Worm (Caenorhabditis elegans) whole organism, midembryonic: ENCODE data around the gene sre-16.

Experiments used
- T22C8.4 ChIP-seq: fragments of 200-800 bp; sonication (Bioruptor generic); IDR thresholded peaks from 2 replicates; pipeline ENCODE4 v1.3.6; 2022; ENCODE audit warnings: missing genetic modification characterization, missing compliant biosample characterization
- ref-1 ChIP-seq: fragments of 200-800 bp; sonication (Bioruptor generic); conservative IDR thresholded peaks from 2 replicates; pipeline ENCODE4 v1.3.6; 2022; ENCODE audit warnings: missing genetic modification reagents, missing genetic modification characterization, missing compliant biosample characterization
- ztf-29 ChIP-seq: fragments of 200-800 bp; sonication (Bioruptor generic); IDR thresholded peaks from 2 replicates; pipeline ENCODE4 v1.3.6; 2022; ENCODE audit warnings: missing genetic modification reagents, missing genetic modification characterization, missing compliant biosample characterization

- TF ChIP-seq ref-1, result no peak
- no peak for TF ChIP-seq T22C8.4 (GFP tag; lab: Robert Waterston, UW)
- TF ChIP-seq ztf-29 (GFP tag; lab: Robert Waterston, UW), result no peak
These were observed 34.5 kb upstream of the sre-16 start, which contains the start of gene C42C1.3 for ce11 chrIV:12270392-12270791.
